Fruit fly (Drosophila melanogaster) whole organism, embryonic: ENCODE data around the gene CG32073.

Experiments used
- Asciz ChIP-seq: fragments of 200-800 bp; sonication (Bioruptor generic); optimal IDR thresholded peaks from 2 replicates; lab custom pipeline; 2017; ENCODE audit warnings: missing biosample characterization, mild to moderate bottlenecking, missing genetic modification characterization, missing genetic modification reagents
- Atf-2 ChIP-seq: fragments of 200-800 bp; sonication (Bioruptor generic); optimal IDR thresholded peaks from 2 replicates; lab custom pipeline; 2016; ENCODE audit warnings: missing biosample characterization, missing genetic modification characterization
- Bdp1 ChIP-seq: fragments of 200-800 bp; sonication (Bioruptor generic); optimal IDR thresholded peaks from 3 replicates; lab custom pipeline; 2016; ENCODE audit warnings: missing biosample characterization, missing genetic modification characterization
- Bteb2 ChIP-seq: fragments of 200-800 bp; sonication (Bioruptor generic); optimal IDR thresholded peaks from 2 replicates; lab custom pipeline; 2016; ENCODE audit warnings: missing biosample characterization, missing genetic modification characterization
- CG10654 ChIP-seq: fragments of 200-800 bp; sonication (Bioruptor generic); optimal IDR thresholded peaks from 2 replicates; lab custom pipeline; 2016; ENCODE audit warnings: missing biosample characterization, missing genetic modification characterization
- CG11696 ChIP-seq: fragments of 200-800 bp; sonication (Bioruptor generic); IDR thresholded peaks from 2 replicates; pipeline ENCODE4 v1.3.6; 2022; ENCODE audit warnings: missing biosample characterization, missing genetic modification characterization
- CG12104 ChIP-seq: fragments of 200-800 bp; sonication (Bioruptor generic); optimal IDR thresholded peaks from 3 replicates; lab custom pipeline; 2016; ENCODE audit warnings: missing biosample characterization, missing genetic modification characterization
- CG1233 ChIP-seq: fragments of 200-800 bp; sonication (Bioruptor generic); optimal IDR thresholded peaks from 4 replicates; lab custom pipeline; 2018; ENCODE audit warnings: missing biosample characterization, mild to moderate bottlenecking, missing genetic modification characterization
- CG12769 ChIP-seq: fragments of 200-800 bp; sonication (Bioruptor generic); optimal IDR thresholded peaks from 2 replicates; lab custom pipeline; 2019; ENCODE audit warnings: missing biosample characterization, mild to moderate bottlenecking, missing genetic modification characterization, moderate library complexity
- CG13775 ChIP-seq: fragments of 200-800 bp; sonication (Bioruptor generic); optimal IDR thresholded peaks from 3 replicates; lab custom pipeline; 2017; ENCODE audit warnings: missing biosample characterization, mild to moderate bottlenecking, missing genetic modification characterization
- CG14860 ChIP-seq: fragments of 200-800 bp; sonication (Bioruptor generic); IDR thresholded peaks from 3 replicates; pipeline ENCODE4 v1.3.6; 2022; ENCODE audit warnings: missing biosample characterization, missing genetic modification characterization; ENCODE audit not compliant: partially characterized antibody
- CG15514 ChIP-seq: fragments of 200-800 bp; sonication (Bioruptor generic); optimal IDR thresholded peaks from 3 replicates; lab custom pipeline; 2017; ENCODE audit warnings: missing biosample characterization, missing genetic modification characterization, mild to moderate bottlenecking, moderate library complexity, missing genetic modification reagents
- CG18764 ChIP-seq: fragments of 200-800 bp; sonication (Bioruptor generic); optimal IDR thresholded peaks from 3 replicates; lab custom pipeline; 2016; ENCODE audit warnings: missing biosample characterization, missing genetic modification characterization
- CG34422 ChIP-seq: fragments of 200-800 bp; sonication (Bioruptor generic); IDR thresholded peaks from 3 replicates; pipeline ENCODE4 v1.3.6; 2022; ENCODE audit warnings: missing biosample characterization, missing genetic modification characterization
- CG3838 ChIP-seq: fragments of 200-800 bp; sonication (Bioruptor generic); optimal IDR thresholded peaks from 3 replicates; lab custom pipeline; 2016; ENCODE audit warnings: missing biosample characterization, missing genetic modification characterization
- CG3995 ChIP-seq: fragments of 200-800 bp; sonication (Bioruptor generic); optimal IDR thresholded peaks from 3 replicates; lab custom pipeline; 2016; ENCODE audit warnings: missing biosample characterization, missing genetic modification characterization
- CG4360 ChIP-seq: fragments of 200-800 bp; sonication (Bioruptor generic); IDR thresholded peaks from 2 replicates; pipeline ENCODE4 v1.3.6; 2022; ENCODE audit warnings: missing biosample characterization, missing genetic modification characterization
- CG4404 ChIP-seq: fragments of 200-800 bp; sonication (Bioruptor generic); IDR thresholded peaks from 2 replicates; pipeline ENCODE4 v1.3.6; 2022; ENCODE audit warnings: missing biosample characterization, missing genetic modification characterization
- CG7271 ChIP-seq: fragments of 200-800 bp; sonication (Bioruptor generic); optimal IDR thresholded peaks from 2 replicates; lab custom pipeline; 2018; ENCODE audit warnings: missing biosample characterization, mild to moderate bottlenecking, missing genetic modification characterization, moderate library complexity
- CG7372 ChIP-seq: fragments of 200-800 bp; sonication (Bioruptor generic); IDR thresholded peaks from 2 replicates; pipeline ENCODE4 v1.3.6; 2022; ENCODE audit warnings: missing biosample characterization, missing genetic modification characterization
- CG8944 ChIP-seq: fragments of 200-800 bp; sonication (Bioruptor generic); optimal IDR thresholded peaks from 3 replicates; lab custom pipeline; 2016; ENCODE audit warnings: missing biosample characterization, missing genetic modification characterization
- CTCF ChIP-seq: fragments of 200-800 bp; sonication (Bioruptor generic); optimal IDR thresholded peaks from 2 replicates; lab custom pipeline; 2017; ENCODE audit warnings: missing biosample characterization, mild to moderate bottlenecking, missing genetic modification characterization, moderate library complexity
- Camta ChIP-seq: fragments of 200-800 bp; sonication (Bioruptor generic); optimal IDR thresholded peaks from 2 replicates; lab custom pipeline; 2016; ENCODE audit warnings: missing biosample characterization, missing genetic modification characterization
- Fer1 ChIP-seq: fragments of 200-800 bp; sonication (Bioruptor generic); optimal IDR thresholded peaks from 2 replicates; lab custom pipeline; 2017; ENCODE audit warnings: missing biosample characterization, mild to moderate bottlenecking, missing genetic modification characterization
- Fer3 ChIP-seq: fragments of 200-800 bp; sonication (Bioruptor generic); optimal IDR thresholded peaks from 2 replicates; lab custom pipeline; 2018; ENCODE audit warnings: missing biosample characterization, mild to moderate bottlenecking, missing genetic modification characterization, moderate library complexity
- Gug ChIP-seq: fragments of 200-800 bp; sonication (Bioruptor generic); IDR thresholded peaks from 4 replicates; pipeline ENCODE4 v1.3.6; 2022; ENCODE audit warnings: missing biosample characterization, missing genetic modification characterization
- H2.0 ChIP-seq: fragments of 200-800 bp; sonication (Bioruptor generic); IDR thresholded peaks from 2 replicates; pipeline ENCODE4 v1.3.6; 2022; ENCODE audit warnings: missing biosample characterization, missing genetic modification characterization
- HHEX ChIP-seq: fragments of 200-800 bp; sonication (Bioruptor generic); optimal IDR thresholded peaks from 3 replicates; lab custom pipeline; 2017; ENCODE audit warnings: missing biosample characterization, mild to moderate bottlenecking, missing genetic modification characterization, missing genetic modification reagents
- HLH54F ChIP-seq: fragments of 200-800 bp; sonication (Bioruptor generic); optimal IDR thresholded peaks from 3 replicates; lab custom pipeline; 2016; ENCODE audit warnings: missing biosample characterization, missing genetic modification characterization
- MBD-R2 ChIP-seq: fragments of 200-800 bp; sonication (Bioruptor generic); IDR thresholded peaks from 2 replicates; pipeline ENCODE4 v1.3.6; 2022; ENCODE audit warnings: missing biosample characterization, missing genetic modification characterization
- NC2β ChIP-seq: fragments of 200-800 bp; sonication (Bioruptor generic); optimal IDR thresholded peaks from 2 replicates; lab custom pipeline; 2016; ENCODE audit warnings: missing biosample characterization, missing genetic modification characterization
- Opbp ChIP-seq: fragments of 200-800 bp; sonication (Bioruptor generic); IDR thresholded peaks from 3 replicates; pipeline ENCODE4 v1.3.6; 2022; ENCODE audit warnings: missing biosample characterization, missing genetic modification characterization; ENCODE audit not compliant: partially characterized antibody
- Ravus ChIP-seq: fragments of 200-800 bp; sonication (Bioruptor generic); IDR thresholded peaks from 2 replicates; pipeline ENCODE4 v1.3.6; 2022; ENCODE audit warnings: missing biosample characterization, missing genetic modification characterization
- Side ChIP-seq: fragments of 200-800 bp; sonication (Bioruptor generic); optimal IDR thresholded peaks from 2 replicates; lab custom pipeline; 2016; ENCODE audit warnings: missing biosample characterization, missing genetic modification characterization
- Sry-δ ChIP-seq: fragments of 200-800 bp; sonication (Bioruptor generic); optimal IDR thresholded peaks from 2 replicates; lab custom pipeline; 2016; ENCODE audit warnings: missing biosample characterization, missing genetic modification characterization
- Xrp1 ChIP-seq: fragments of 200-800 bp; sonication (Bioruptor generic); IDR thresholded peaks from 2 replicates; pipeline ENCODE4 v1.3.6; 2022; ENCODE audit warnings: missing biosample characterization, missing genetic modification characterization
- ara ChIP-seq: fragments of 200-800 bp; sonication (Bioruptor generic); IDR thresholded peaks from 2 replicates; pipeline ENCODE4 v1.3.6; 2022; ENCODE audit warnings: missing biosample characterization, missing genetic modification characterization
- bab2 ChIP-seq: fragments of 200-800 bp; sonication (Bioruptor generic); optimal IDR thresholded peaks from 2 replicates; lab custom pipeline; 2016; ENCODE audit warnings: missing biosample characterization, missing genetic modification characterization
- bcd ChIP-seq: fragments of 200-800 bp; sonication (Bioruptor generic); optimal IDR thresholded peaks from 2 replicates; lab custom pipeline; 2017; ENCODE audit warnings: missing biosample characterization, mild to moderate bottlenecking, missing genetic modification characterization
- btn ChIP-seq: fragments of 200-800 bp; sonication (Bioruptor generic); optimal IDR thresholded peaks from 2 replicates; lab custom pipeline; 2016; ENCODE audit warnings: missing biosample characterization, missing genetic modification characterization
- caup ChIP-seq: fragments of 200-800 bp; sonication (Bioruptor generic); optimal IDR thresholded peaks from 3 replicates; lab custom pipeline; 2017; ENCODE audit warnings: missing biosample characterization, mild to moderate bottlenecking, missing genetic modification characterization, moderate library complexity; ENCODE audit not compliant: severe bottlenecking
- crc ChIP-seq: fragments of 200-800 bp; sonication (Bioruptor generic); optimal IDR thresholded peaks from 2 replicates; lab custom pipeline; 2016; ENCODE audit warnings: missing biosample characterization, missing genetic modification characterization
- crp ChIP-seq, 2 experiments: fragments of 200-800 bp; sonication (Bioruptor generic); optimal IDR thresholded peaks; 2 replicates in 1 of 2; 3 replicates in 1 of 2; lab custom pipeline; 2017; ENCODE audit warnings: missing biosample characterization in 2 of 2, missing genetic modification characterization in 2 of 2, mild to moderate bottlenecking in 1 of 2, moderate library complexity in 1 of 2
- gsb-n ChIP-seq: fragments of 200-800 bp; sonication (Bioruptor generic); optimal IDR thresholded peaks from 3 replicates; lab custom pipeline; 2018; ENCODE audit warnings: missing biosample characterization, mild to moderate bottlenecking, missing genetic modification characterization
- gt ChIP-seq: fragments of 200-800 bp; sonication (Bioruptor generic); IDR thresholded peaks from 2 replicates; pipeline ENCODE4 v1.3.6; 2022; ENCODE audit warnings: missing biosample characterization, missing genetic modification characterization
- slou ChIP-seq: fragments of 200-800 bp; sonication (Bioruptor generic); optimal IDR thresholded peaks from 3 replicates; lab custom pipeline; 2016; ENCODE audit warnings: missing biosample characterization, missing genetic modification characterization
- stwl ChIP-seq: fragments of 200-800 bp; sonication (Bioruptor generic); optimal IDR thresholded peaks from 3 replicates; lab custom pipeline; 2018; ENCODE audit warnings: missing biosample characterization, mild to moderate bottlenecking, missing genetic modification characterization, moderate library complexity
- tgo ChIP-seq: fragments of 200-800 bp; sonication (Bioruptor generic); IDR thresholded peaks from 3 replicates; pipeline ENCODE4 v1.3.6; 2022; ENCODE audit warnings: missing biosample characterization, missing genetic modification characterization
- unpg ChIP-seq: fragments of 200-800 bp; sonication (Bioruptor generic); optimal IDR thresholded peaks from 3 replicates; lab custom pipeline; 2018; ENCODE audit warnings: missing biosample characterization, mild to moderate bottlenecking, missing genetic modification characterization, moderate library complexity
- zf30C ChIP-seq: fragments of 200-800 bp; sonication (Bioruptor generic); optimal IDR thresholded peaks from 3 replicates; lab custom pipeline; 2018; ENCODE audit warnings: missing biosample characterization, mild to moderate bottlenecking, missing genetic modification characterization

Gene CG32073

DNA sequence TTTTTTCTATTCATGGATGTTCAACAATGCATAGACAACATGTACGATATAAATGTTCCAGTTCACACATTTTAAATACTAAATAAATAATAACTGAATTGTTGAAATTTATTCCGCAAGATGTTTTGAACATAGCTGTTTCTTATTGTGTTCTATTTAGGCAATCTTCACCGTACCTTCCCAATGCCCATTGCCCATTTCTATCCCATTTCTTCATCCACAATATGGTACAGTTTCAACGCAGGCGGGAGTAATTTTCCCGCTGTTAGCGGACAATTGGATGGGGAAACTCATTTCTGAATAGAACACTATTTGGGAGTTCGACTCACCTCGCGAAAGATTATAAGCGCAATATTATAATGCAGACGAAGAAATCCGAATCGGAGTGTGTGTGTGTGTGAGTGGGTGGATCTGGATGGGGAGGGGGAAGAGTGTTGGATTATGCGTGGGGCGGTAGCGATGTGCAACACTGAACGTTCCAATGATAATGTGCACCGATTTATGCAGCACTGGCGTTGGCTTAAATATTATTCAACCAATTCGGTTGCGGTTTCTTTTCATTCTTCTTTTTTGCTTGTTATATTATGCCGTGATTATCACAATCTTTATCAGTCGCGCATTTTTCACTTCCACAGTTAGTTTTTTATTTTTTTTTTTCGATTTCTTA is 15.3 kb downstream of the CG32073 start (continued):
- TF ChIP-seq CG10654 (GFP tag; lab: Kevin White, UChicago) (peak; percentile 37), ara (GFP tag; lab: Robert Waterston, UW) (peak; percentile 52), bcd (GFP tag; lab: Kevin White, UChicago) (peak; percentile 43), HLH54F (GFP tag; lab: Kevin White, UChicago) (peak; percentile 72), CG4404 (GFP tag; lab: Robert Waterston, UW) (0 out of 2 replicates have a peak, but pooled peaks have one; percentile 24), btn (peak; percentile 45), Sry-δ (GFP tag; lab: Kevin White, UChicago) (peak; percentile 53), Bteb2 (no peak), bab2 (GFP tag; lab: Kevin White, UChicago) (peak; percentile 4), MBD-R2 (GFP tag; lab: Robert Waterston, UW) (peak; percentile 29; the same call in 1 of the 2 replicates), slou (no peak), gsb-n (tag; lab: Kevin White, UChicago) (peak; percentile 19), CG15514 (GFP tag; lab: Kevin White, UChicago) (peak; percentile 62), Gug (GFP tag; lab: Robert Waterston, UW) (peak; percentile 44; the same call in 2 of the 4 replicates), Camta (GFP tag; lab: Kevin White, UChicago) (peak; percentile 38), CG14860 (no peak), CG12769 (tag; lab: Kevin White, UChicago) (peak; percentile 60), CG12104 (GFP tag; lab: Kevin White, UChicago) (no peak), CG3838 (GFP tag; lab: Kevin White, UChicago) (no peak), Bdp1 (GFP tag; lab: Kevin White, UChicago) (peak; percentile 50), zf30C (no peak), Opbp (peak; percentile 42; the same call in 1 of the 3 replicates), CTCF (GFP tag; lab: Kevin White, UChicago) (no peak), CG11696 (GFP tag; lab: Robert Waterston, UW) (no peak), crc (GFP tag; lab: Kevin White, UChicago) (peak; percentile 22), NC2β (GFP tag; lab: Kevin White, UChicago) (peak; percentile 60), CG18764 (GFP tag; lab: Kevin White, UChicago) (peak; percentile 52), HHEX (GFP tag; lab: Kevin White, UChicago) (peak; percentile 69), CG7271 (no peak), Fer1 (GFP tag; lab: Kevin White, UChicago) (no peak), H2.0 (peak; percentile 19; the same call in 1 of the 2 replicates), CG4360 (no peak), CG1233 (GFP tag; lab: Kevin White, UChicago) (peak; percentile 12), Xrp1 (peak; percentile 57; the same call in 1 of the 2 replicates), unpg (GFP tag; lab: Kevin White, UChicago) (peak; percentile 35), Ravus (GFP tag; lab: Robert Waterston, UW) (no peak), Asciz (GFP tag; lab: Kevin White, UChicago) (peak; percentile 14), CG13775 (GFP tag; lab: Kevin White, UChicago) (peak; percentile 7), gt (GFP tag; lab: Robert Waterston, UW) (no peak), crp (GFP tag; optimal IDR thresholded peaks at IDR 0.05; lab: Kevin White, UChicago) (peak in 1 of 2 experiments; percentile 39), Fer3 (peak; percentile 24), CG8944 (GFP tag; lab: Kevin White, UChicago) (peak; percentile 53), stwl (tag; lab: Kevin White, UChicago) (peak; percentile 85), caup (GFP tag; lab: Kevin White, UChicago) (peak; percentile 63), CG3995 (GFP tag; lab: Kevin White, UChicago) (peak; percentile 28), Atf-2 (GFP tag; lab: Kevin White, UChicago) (peak; percentile 34), CG34422 (GFP tag; lab: Robert Waterston, UW) (peak; percentile 58; the same call in 2 of the 3 replicates), CG7372 (no peak), Side (GFP tag; lab: Kevin White, UChicago) (peak; percentile 76), tgo (peak; percentile 34; the same call in 2 of the 3 replicates)
